Worm (Caenorhabditis elegans) whole organism, early embryonic: ENCODE results near the gene hdl-2.
A peak's percentile ranks its signal among the peaks of the same experiment; 100 is the strongest.

Source experiments
- B0310.2 ChIP-seq: sonication (generic microtip); optimal IDR thresholded peaks from 2 replicates; lab custom pipeline; 2016; ENCODE audit warnings: mild to moderate bottlenecking, missing genetic modification characterization, missing compliant biosample characterization
- F13C5.2 ChIP-seq: sonication (generic microtip); optimal IDR thresholded peaks from 2 replicates; lab custom pipeline; 2017; ENCODE audit warnings: mild to moderate bottlenecking, missing genetic modification characterization, inconsistent platforms, missing compliant biosample characterization
- aly-1 ChIP-seq: sonication (generic microtip); optimal IDR thresholded peaks from 2 replicates; lab custom pipeline; 2016; ENCODE audit warnings: missing genetic modification characterization, missing compliant biosample characterization
- ama-1 ChIP-seq: fragments of 150-350 bp; optimal IDR thresholded peaks from 2 replicates; lab custom pipeline; 2014
- ceh-13 ChIP-seq: fragments of 200-800 bp; sonication (Bioruptor generic); optimal IDR thresholded peaks from 2 replicates; lab custom pipeline; 2018; ENCODE audit warnings: mild to moderate bottlenecking, missing genetic modification characterization, missing compliant biosample characterization
- ceh-36 ChIP-seq: sonication (generic microtip); optimal IDR thresholded peaks from 2 replicates; lab custom pipeline; 2016; ENCODE audit warnings: missing genetic modification characterization, inconsistent platforms, missing compliant biosample characterization
- ets-7 ChIP-seq: sonication (generic microtip); optimal IDR thresholded peaks from 2 replicates; lab custom pipeline; 2016; ENCODE audit warnings: missing genotype, missing genetic modification characterization, missing compliant biosample characterization
- flt-1 ChIP-seq: fragments of 200-800 bp; sonication (Bioruptor generic); IDR thresholded peaks from 2 replicates; pipeline ENCODE4 v1.3.6; 2022; ENCODE audit warnings: missing genetic modification characterization, missing compliant biosample characterization
- hmbx-1 ChIP-seq: sonication (generic microtip); optimal IDR thresholded peaks from 2 replicates; lab custom pipeline; 2016; ENCODE audit warnings: mild to moderate bottlenecking, missing genetic modification characterization, missing compliant biosample characterization
- hmg-4 ChIP-seq: fragments of 200-800 bp; sonication (Bioruptor generic); optimal IDR thresholded peaks from 2 replicates; lab custom pipeline; 2018; ENCODE audit warnings: mild to moderate bottlenecking, missing genetic modification characterization, missing compliant biosample characterization
- hnd-1 ChIP-seq: sonication (generic microtip); optimal IDR thresholded peaks from 2 replicates; lab custom pipeline; 2016; ENCODE audit warnings: missing genetic modification characterization, missing compliant biosample characterization
- pes-1 ChIP-seq: fragments of 200-800 bp; sonication (Bioruptor generic); IDR thresholded peaks from 2 replicates; pipeline ENCODE4 v1.3.6; 2022; ENCODE audit warnings: missing genetic modification reagents, missing genetic modification characterization, missing compliant biosample characterization
- scrt-1 ChIP-seq: fragments of 200-800 bp; sonication (Bioruptor generic); IDR thresholded peaks from 2 replicates; pipeline ENCODE4 v1.3.6; 2022; ENCODE audit warnings: missing genetic modification characterization, missing compliant biosample characterization
- sea-1 ChIP-seq: fragments of 200-800 bp; sonication (Bioruptor generic); conservative IDR thresholded peaks from 2 replicates; pipeline ENCODE4 v1.3.6; 2022; ENCODE audit warnings: missing genetic modification characterization, missing compliant biosample characterization
- tbx-11 ChIP-seq: fragments of 200-800 bp; sonication (Bioruptor generic); IDR thresholded peaks from 2 replicates; pipeline ENCODE4 v1.3.6; 2022; ENCODE audit warnings: missing genetic modification characterization, missing compliant biosample characterization
- tbx-37 ChIP-seq: fragments of 200-800 bp; sonication (Bioruptor generic); conservative IDR thresholded peaks from 2 replicates; pipeline ENCODE4 v1.3.6; 2022; ENCODE audit warnings: missing genetic modification reagents, missing genetic modification characterization, missing compliant biosample characterization
- tra-4 ChIP-seq: sonication (generic microtip); optimal IDR thresholded peaks from 2 replicates; lab custom pipeline; 2017; ENCODE audit warnings: missing genetic modification characterization, missing compliant biosample characterization

The hdl-2 gene

DNA sequence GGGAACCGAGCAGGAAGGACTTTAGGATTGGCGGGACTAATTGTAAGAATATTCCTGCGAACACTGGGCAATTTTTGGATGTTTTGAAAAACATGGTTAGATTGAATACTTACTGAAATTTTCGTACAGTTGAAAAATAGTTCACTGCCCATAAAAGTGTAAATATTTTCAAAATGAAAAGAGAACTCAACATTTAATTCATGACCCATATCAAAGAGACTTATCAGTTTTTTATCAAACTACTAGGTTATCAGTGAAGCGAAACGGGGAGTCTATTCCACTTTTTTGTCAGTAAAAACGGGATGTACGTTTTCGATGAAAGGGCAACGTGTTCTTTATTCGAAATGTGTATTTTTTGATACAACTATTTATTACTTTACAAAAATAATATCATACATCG lies 28.0 kb upstream of the hdl-2 start:
- TF ChIP-seq sea-1 (no peak), tra-4 (no peak), B0310.2 (tag; lab: Kevin White, UChicago) (no peak), hnd-1 (no peak), F13C5.2 (tag; lab: Kevin White, UChicago) (no peak), ets-7 (tag; lab: Kevin White, UChicago) (no peak), aly-1 (tag; lab: Kevin White, UChicago) (no peak), pes-1 (GFP tag; lab: Robert Waterston, UW) (no peak), hmg-4 (GFP tag; lab: Kevin White, UChicago) (no peak), hmbx-1 (tag; lab: Kevin White, UChicago) (no peak)

DNA sequence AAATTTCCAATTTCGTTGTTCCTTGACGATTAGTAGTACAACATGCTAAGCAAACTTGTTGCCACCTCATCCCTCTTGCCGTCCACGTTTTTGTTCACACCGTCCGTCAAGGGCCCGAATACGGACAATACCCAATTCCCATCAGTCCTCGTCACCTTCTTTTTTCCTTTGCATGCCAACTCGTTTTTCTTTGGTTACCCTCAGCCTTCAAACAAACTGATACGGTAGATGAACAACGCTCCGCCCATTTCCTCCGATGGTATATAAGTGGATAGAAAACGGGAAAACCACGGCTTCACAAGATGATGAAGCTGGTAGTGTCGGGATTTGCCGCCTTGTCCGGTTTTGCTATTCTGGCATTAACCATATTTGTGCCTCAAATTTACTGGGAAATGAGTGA lies 26.0 kb upstream of the hdl-2 start, which contains the start of gene col-118:
Gene col-118 (plus strand): TSS at position 301 of the 400 bp plus-strand sequence.
- no peak for TF ChIP-seq F13C5.2 (tag; lab: Kevin White, UChicago)
- no peak for TF ChIP-seq tra-4
- TF ChIP-seq aly-1 (tag; lab: Kevin White, UChicago): no peak
- TF ChIP-seq tbx-11: no peak
- TF ChIP-seq tbx-37: no peak
- TF ChIP-seq ceh-36 (tag; lab: Kevin White, UChicago): no peak
- no peak for TF ChIP-seq sea-1
- TF ChIP-seq ama-1 (lab: Kevin White, UChicago): no peak
- TF ChIP-seq hnd-1: no peak
- TF ChIP-seq scrt-1 (GFP tag; lab: Robert Waterston, UW): no peak
- TF ChIP-seq ets-7 (tag; lab: Kevin White, UChicago): no peak

DNA sequence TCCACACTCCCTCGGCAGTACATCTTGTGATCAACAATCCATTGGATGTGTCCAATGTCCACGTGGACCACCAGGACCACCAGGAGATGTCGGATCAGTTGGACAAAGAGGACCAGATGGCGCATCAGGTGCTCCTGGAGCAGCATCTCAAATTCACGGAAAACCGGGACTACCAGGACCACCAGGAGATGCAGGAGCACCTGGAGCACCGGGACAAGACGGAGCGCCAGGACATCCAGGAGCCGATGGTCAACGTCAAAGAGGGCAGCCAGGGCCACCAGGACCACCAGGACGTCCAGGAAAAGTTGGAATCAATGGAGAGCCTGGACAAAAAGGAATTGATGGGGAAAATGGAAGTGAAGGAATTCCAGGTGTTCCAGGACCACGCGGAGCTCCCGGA lies 25.0 kb upstream of the hdl-2 start:
- TF ChIP-seq ceh-13: no peak
- TF ChIP-seq hmg-4 (GFP tag; lab: Kevin White, UChicago): no peak
- TF ChIP-seq flt-1 (GFP tag; lab: Robert Waterston, UW): no peak
- no peak for TF ChIP-seq ets-7 (tag; lab: Kevin White, UChicago)
- TF ChIP-seq scrt-1 (GFP tag; lab: Robert Waterston, UW): no peak
- no peak for TF ChIP-seq F13C5.2 (tag; lab: Kevin White, UChicago)
- no peak for TF ChIP-seq B0310.2 (tag; lab: Kevin White, UChicago)

DNA sequence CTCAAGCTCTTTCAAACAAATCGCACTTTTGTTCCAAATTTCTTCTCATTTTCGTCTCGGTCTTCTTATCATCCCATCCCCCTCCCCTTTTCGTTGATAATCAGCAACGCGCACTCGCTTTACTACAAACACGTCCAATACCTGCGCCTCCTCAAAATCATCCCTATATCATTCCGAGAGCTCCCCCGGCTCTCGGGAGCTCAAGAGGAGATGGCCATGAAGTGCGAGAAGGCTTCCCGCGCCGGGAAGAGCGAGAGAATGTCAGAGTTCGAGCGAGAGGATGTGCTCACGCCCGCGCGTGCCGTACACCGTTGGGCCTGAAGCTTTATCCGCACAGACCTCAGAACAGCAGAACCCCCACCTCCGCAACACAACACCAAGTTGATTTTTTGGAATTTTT lies 23.1 kb upstream of the hdl-2 start:
- TF ChIP-seq aly-1 (tag; lab: Kevin White, UChicago) (peak; percentile 48), ceh-36 (tag; lab: Kevin White, UChicago) (no peak), hmg-4 (GFP tag; lab: Kevin White, UChicago) (no peak)

DNA sequence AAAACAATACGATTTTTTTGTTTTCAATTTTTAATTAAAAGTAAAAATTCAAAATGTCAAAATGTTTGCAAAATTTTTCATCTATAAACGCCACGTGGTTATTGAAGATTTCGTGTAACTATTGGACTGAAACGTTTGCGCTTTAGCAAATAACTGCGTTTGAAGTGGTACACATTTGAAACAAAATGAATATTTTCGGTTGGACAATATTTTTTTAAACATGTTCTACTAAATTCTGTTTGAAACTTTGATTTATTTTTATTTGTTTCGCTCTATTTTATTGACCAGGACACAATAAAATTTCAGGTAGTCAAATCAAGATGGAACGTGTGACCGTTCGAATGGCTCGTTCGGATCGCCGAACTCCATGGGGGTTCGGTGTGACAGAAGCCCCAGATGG lies 21.8 kb upstream of the hdl-2 start, which contains the start of gene alp-1:
Gene alp-1 (plus strand): TSS at position 301 of the 400 bp plus-strand sequence.
- TF ChIP-seq hmbx-1 (tag; lab: Kevin White, UChicago): no peak
- no peak for TF ChIP-seq tra-4
- no peak for TF ChIP-seq hmg-4 (GFP tag; lab: Kevin White, UChicago)
- no peak for TF ChIP-seq ceh-13
- TF ChIP-seq sea-1: no peak
- TF ChIP-seq hnd-1: no peak
- no peak for TF ChIP-seq aly-1 (tag; lab: Kevin White, UChicago)
- no peak for TF ChIP-seq tbx-11
- no peak for TF ChIP-seq ceh-36 (tag; lab: Kevin White, UChicago)
- no peak for TF ChIP-seq ets-7 (tag; lab: Kevin White, UChicago)
- no peak for TF ChIP-seq tbx-37
- no peak for TF ChIP-seq pes-1 (GFP tag; lab: Robert Waterston, UW)
- TF ChIP-seq B0310.2 (tag; lab: Kevin White, UChicago): no peak
- no peak for TF ChIP-seq flt-1 (GFP tag; lab: Robert Waterston, UW)
- no peak for TF ChIP-seq F13C5.2 (tag; lab: Kevin White, UChicago)
- TF ChIP-seq scrt-1 (GFP tag; lab: Robert Waterston, UW): no peak

DNA sequence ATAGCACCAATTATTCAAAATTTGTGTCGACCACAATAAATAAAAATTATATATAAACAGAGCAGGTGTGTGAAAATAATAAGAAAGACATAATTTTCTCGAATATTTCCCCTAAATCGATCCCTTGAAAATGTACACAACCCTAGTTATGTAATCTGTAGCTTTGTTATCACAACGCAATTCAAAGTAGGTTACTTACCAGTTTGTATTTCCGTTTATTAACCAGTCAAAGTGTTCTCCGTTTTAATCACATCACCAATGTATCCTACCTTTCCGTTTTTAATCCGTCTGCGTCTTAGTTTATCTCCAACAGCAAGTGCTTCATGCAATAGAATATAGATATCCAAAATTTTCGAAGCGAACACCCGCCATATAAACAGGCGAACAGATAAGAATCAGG lies 20.6 kb upstream of the hdl-2 start:
- TF ChIP-seq sea-1 (no peak), flt-1 (GFP tag; lab: Robert Waterston, UW) (no peak), F13C5.2 (tag; lab: Kevin White, UChicago) (no peak), tbx-11 (no peak), B0310.2 (tag; lab: Kevin White, UChicago) (no peak), pes-1 (GFP tag; lab: Robert Waterston, UW) (no peak), ceh-13 (no peak), tra-4 (no peak), hmg-4 (GFP tag; lab: Kevin White, UChicago) (no peak), ceh-36 (tag; lab: Kevin White, UChicago) (no peak), ets-7 (tag; lab: Kevin White, UChicago) (no peak), hmbx-1 (tag; lab: Kevin White, UChicago) (no peak), hnd-1 (no peak), aly-1 (tag; lab: Kevin White, UChicago) (no peak), tbx-37 (no peak), ama-1 (lab: Kevin White, UChicago) (no peak), scrt-1 (GFP tag; lab: Robert Waterston, UW) (no peak)

DNA sequence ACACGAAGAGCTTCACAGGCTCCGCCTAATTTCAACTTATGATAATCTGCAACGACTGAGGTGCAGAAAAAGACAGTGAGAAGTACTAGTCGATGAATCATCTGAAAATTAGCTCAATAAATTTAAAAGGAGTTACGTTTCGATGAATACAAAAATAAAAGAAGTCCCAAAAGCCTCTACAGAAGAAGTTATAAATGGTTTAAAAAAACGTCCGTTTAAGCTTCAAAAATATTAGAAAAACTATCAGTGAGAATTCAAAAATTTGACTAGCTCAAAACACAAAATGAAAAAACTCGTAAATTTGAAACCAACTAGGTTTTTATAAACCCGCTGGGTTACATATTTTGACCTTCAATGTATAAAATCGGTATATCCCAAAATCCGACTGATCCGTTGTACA lies 18.0 kb upstream of the hdl-2 start, which contains the start of gene T11B7.5:
Gene T11B7.5 (minus strand): TSS at position 101 of the 400 bp plus-strand sequence.
- TF ChIP-seq tra-4 (no peak), aly-1 (tag; lab: Kevin White, UChicago) (no peak), F13C5.2 (tag; lab: Kevin White, UChicago) (no peak), ets-7 (tag; lab: Kevin White, UChicago) (no peak), scrt-1 (GFP tag; lab: Robert Waterston, UW) (no peak), ceh-13 (no peak), B0310.2 (tag; lab: Kevin White, UChicago) (no peak), flt-1 (GFP tag; lab: Robert Waterston, UW) (no peak), pes-1 (GFP tag; lab: Robert Waterston, UW) (no peak), hnd-1 (no peak), ceh-36 (tag; lab: Kevin White, UChicago) (no peak), tbx-37 (no peak), hmg-4 (GFP tag; lab: Kevin White, UChicago) (no peak), tbx-11 (no peak), ama-1 (lab: Kevin White, UChicago) (no peak), hmbx-1 (tag; lab: Kevin White, UChicago) (no peak), sea-1 (no peak)
